Worm (Caenorhabditis elegans) whole organism, L4/young adult: Measurements from ENCODE around the gene D1086.18.

ENCODE experiments used
- W03F9.2 ChIP-seq: fragments of 150-350 bp; optimal IDR thresholded peaks from 2 replicates; lab custom pipeline; 2014; ENCODE audit warnings: missing biosample characterization, missing genetic modification characterization
- dao-5 ChIP-seq: sonication (generic microtip); optimal IDR thresholded peaks from 2 replicates; lab custom pipeline; 2016; ENCODE audit warnings: missing genotype, missing genetic modification characterization, moderate library complexity, missing compliant biosample characterization
- him-1 ChIP-seq: sonication (generic microtip); optimal IDR thresholded peaks from 2 replicates; lab custom pipeline; 2016; ENCODE audit warnings: missing genotype, missing genetic modification reagents, missing genetic modification characterization, missing compliant biosample characterization

- TF ChIP-seq W03F9.2 (tag; lab: Kevin White, UChicago): no peak
- TF ChIP-seq him-1 (tag; lab: Kevin White, UChicago): no peak
- no peak for TF ChIP-seq dao-5 (tag; lab: Kevin White, UChicago)
These were observed 11.7 kb downstream of the D1086.18 start for ce11 chrV:14097358-14097757.
